Fruit fly (Drosophila melanogaster) Kc167 (cell line): ENCODE data around the gene Gr22e.

Source experiments
- Myc ChIP-seq: fragments of >200 bp; optimal IDR thresholded peaks from 2 replicates; lab custom pipeline; 2017; ENCODE audit warnings: missing external identifiers
- Sin3A ChIP-seq: fragments of >200 bp; optimal IDR thresholded peaks from 2 replicates; lab custom pipeline; 2018; ENCODE audit warnings: missing external identifiers
- h ChIP-seq: fragments of >200 bp; optimal IDR thresholded peaks from 3 replicates; lab custom pipeline; 2018; ENCODE audit warnings: missing external identifiers
- insv ChIP-seq: fragments of >200 bp; optimal IDR thresholded peaks from 3 replicates; lab custom pipeline; 2018; ENCODE audit warnings: missing external identifiers
- psq ChIP-seq: fragments of >200 bp; optimal IDR thresholded peaks from 2 replicates; lab custom pipeline; 2017; ENCODE audit warnings: missing external identifiers

dm6 chr2L:1787929-1788328 is 4.1 kb downstream of the Gr22e start:
- TF ChIP-seq Myc (no peak), psq (no peak), h (lab: Kevin White, UChicago) (no peak), insv (no peak), Sin3A (no peak)
